Worm (Caenorhabditis elegans) whole organism, young adult: ENCODE measurements around the gene K09C4.2.

ENCODE experiments used
- die-1 ChIP-seq: sonication (generic microtip); optimal IDR thresholded peaks from 2 replicates; lab custom pipeline; 2016; ENCODE audit warnings: missing genotype, mild to moderate bottlenecking, missing genetic modification characterization, missing compliant biosample characterization
- nfya-2 ChIP-seq: fragments of 200-800 bp; sonication (Bioruptor generic); IDR thresholded peaks from 2 replicates; pipeline ENCODE4 v1.3.6; 2022; ENCODE audit warnings: missing genetic modification reagents, missing genetic modification characterization, missing compliant biosample characterization

ce11 chrX:3315014-3315413 lies 18.7 kb downstream of the K09C4.2 start, which contains the start of gene ddr-2:
- TF ChIP-seq die-1 (tag; lab: Kevin White, UChicago) (no peak), nfya-2 (no peak)
